Fruit fly (Drosophila melanogaster): ENCODE data around the gene CG2082.

CG2082 gene

DNA sequence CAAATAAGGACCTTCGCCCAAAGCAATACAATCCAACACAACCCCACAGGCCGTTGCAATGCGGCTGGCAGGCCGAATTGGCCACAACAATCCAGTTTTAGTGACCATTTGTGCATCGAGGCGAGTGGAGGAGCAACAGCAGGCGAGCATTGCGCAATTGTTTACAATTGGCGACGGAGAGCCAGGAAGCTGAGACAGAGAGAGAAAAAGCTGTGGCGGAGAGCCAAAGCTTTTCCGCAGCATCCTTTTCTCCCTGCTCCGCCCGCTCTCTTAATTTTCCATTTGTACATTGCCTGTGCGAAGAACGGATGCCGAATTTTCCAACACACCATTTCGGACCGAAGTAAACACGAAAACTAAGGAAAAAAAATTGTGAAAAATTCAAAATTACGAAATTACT is 586 bp upstream of the CG2082 start, which contains the start of gene kat-60L1:
Gene kat-60L1, plus strand, starts transcription at position 301 of the 400 bp plus-strand sequence.
- TF ChIP-seq Myc (optimal IDR thresholded peaks at IDR 0.05) (no peak), h (optimal IDR thresholded peaks at IDR 0.05) (no peak), psq (optimal IDR thresholded peaks at IDR 0.05) (no peak), insv (optimal IDR thresholded peaks at IDR 0.05) (no peak), ttk (optimal IDR thresholded peaks at IDR 0.05) (no peak)

DNA sequence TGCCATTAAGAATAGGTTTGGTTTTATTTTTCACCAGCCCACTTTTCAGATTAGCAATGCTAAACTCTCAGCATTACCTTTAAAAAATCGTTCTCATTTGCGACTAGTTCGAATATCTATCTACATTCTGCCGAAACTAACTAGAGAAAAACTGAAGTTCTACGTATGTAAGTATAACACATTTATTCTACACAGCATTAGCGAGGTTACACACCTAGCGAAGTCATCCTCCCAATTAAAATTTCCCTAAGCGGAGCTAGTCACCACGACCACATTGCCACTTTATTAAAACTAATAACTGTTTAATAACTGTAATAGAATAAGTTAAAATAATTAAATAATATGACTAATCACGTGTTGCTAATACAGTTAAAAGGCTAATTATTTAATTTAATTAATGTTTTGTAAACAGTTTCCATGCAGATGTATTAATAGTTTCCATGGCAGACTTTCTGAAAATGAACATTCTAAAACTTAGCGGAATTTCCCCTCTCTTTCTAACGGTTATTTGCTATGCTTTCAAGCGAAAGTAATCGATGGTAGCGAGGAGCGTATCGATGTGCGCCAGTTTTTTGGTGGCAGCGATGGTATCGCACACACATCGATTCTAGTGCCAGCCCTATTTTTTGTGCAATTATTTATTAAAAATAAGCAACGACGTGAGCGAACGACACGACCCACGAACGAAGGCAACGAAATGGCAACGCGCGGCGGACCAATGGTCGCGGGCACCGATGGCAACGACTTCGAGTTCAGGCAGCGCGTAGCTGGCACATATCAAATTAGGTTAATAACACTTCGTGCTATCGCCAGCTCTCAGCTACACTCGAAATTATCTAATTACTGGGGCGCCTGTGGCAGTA is 1.9 kb downstream of the CG2082 start, which contains the start of gene jagn:
Gene jagn, plus strand, starts transcription at position 585 of the 863 bp plus-strand sequence.
- no peak for TF ChIP-seq psq (optimal IDR thresholded peaks at IDR 0.05)
- TF ChIP-seq Sin3A (optimal IDR thresholded peaks at IDR 0.05), result no peak
- TF ChIP-seq insv (optimal IDR thresholded peaks at IDR 0.05), result no peak
- no peak for TF ChIP-seq h (optimal IDR thresholded peaks at IDR 0.05)
- TF ChIP-seq ttk (optimal IDR thresholded peaks at IDR 0.05), result no peak
- no peak for TF ChIP-seq Myc (optimal IDR thresholded peaks at IDR 0.05)

DNA sequence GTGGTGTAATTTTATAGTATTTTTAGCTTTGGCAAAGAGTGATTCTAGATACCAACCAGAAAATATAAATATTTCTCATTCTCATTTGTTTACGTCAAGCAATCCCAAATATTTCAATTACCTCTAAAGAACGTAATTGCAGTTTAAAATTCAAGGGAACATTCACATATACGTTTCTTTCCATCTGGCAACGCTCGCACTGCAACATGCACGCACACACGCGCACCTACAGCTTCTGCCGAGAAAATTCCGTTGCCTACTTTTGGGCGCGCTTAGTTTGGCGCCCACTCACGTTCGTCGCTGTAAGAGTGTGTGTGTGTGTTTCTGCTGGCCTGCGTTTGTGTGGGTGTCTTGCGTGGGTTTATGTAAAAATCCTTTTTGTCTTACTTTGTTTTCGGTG is 8.4 kb downstream of the CG2082 start:
- no peak for TF ChIP-seq ttk (optimal IDR thresholded peaks at IDR 0.05)
- no peak for TF ChIP-seq Myc (optimal IDR thresholded peaks at IDR 0.05)
- TF ChIP-seq h (optimal IDR thresholded peaks at IDR 0.05), result no peak
- no peak for TF ChIP-seq Sin3A (optimal IDR thresholded peaks at IDR 0.05)
- TF ChIP-seq insv (optimal IDR thresholded peaks at IDR 0.05), result no peak
- no peak for TF ChIP-seq psq (optimal IDR thresholded peaks at IDR 0.05)

DNA sequence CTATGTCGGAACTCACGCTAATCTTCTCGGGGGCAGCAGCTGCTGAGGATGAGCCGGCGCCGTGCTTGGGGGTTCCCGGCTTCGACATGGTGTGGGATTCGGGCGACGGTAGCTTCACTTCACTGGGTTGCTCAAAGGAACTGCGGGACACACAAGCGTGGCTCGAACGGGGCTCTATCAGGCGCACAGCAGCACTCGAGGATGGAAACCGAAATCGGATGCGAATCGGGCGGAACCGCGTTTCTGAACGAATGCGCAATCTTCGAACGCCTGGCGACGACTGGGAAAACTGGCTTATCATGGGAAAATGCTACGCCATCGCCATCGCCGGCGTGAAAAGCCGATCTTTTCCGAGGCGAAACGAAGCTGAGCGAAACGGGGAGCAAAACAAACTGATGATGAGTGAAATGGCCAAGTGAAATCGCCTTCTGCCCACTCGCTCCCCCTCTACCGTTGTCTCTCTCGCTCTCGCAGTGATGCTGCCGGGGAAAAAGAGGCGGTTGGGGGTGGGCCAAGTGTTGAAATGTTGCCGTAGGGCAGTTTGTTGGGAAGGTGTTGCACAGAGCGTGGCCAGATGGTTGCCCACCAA is 9.2 kb downstream of the CG2082 start:
- TF ChIP-seq psq (optimal IDR thresholded peaks at IDR 0.05) (no peak), h (optimal IDR thresholded peaks at IDR 0.05) (no peak), ttk (optimal IDR thresholded peaks at IDR 0.05) (no peak), Myc (optimal IDR thresholded peaks at IDR 0.05) (no peak), Sin3A (optimal IDR thresholded peaks at IDR 0.05) (no peak), insv (optimal IDR thresholded peaks at IDR 0.05) (no peak)

DNA sequence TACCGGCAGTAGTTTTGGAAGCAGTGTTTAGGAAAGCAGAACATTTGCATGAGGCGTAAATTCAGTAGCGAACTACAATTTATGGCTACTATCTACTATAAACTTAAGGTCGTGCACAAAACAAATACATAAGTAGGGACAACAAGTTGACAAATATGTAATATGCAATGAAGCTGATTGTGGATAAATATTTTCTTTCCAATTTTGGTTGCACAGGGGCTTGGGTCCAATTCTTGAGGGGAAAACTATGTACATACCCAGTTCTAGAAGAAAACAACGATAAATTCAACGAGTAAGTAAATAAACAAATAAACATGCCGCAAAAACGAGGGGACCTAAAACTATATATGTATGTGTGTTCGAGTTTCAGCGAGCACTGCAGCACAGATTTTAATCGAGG is 19.9 kb downstream of the CG2082 start:
- TF ChIP-seq insv (optimal IDR thresholded peaks at IDR 0.05) (no peak), ttk (optimal IDR thresholded peaks at IDR 0.05) (no peak)

DNA sequence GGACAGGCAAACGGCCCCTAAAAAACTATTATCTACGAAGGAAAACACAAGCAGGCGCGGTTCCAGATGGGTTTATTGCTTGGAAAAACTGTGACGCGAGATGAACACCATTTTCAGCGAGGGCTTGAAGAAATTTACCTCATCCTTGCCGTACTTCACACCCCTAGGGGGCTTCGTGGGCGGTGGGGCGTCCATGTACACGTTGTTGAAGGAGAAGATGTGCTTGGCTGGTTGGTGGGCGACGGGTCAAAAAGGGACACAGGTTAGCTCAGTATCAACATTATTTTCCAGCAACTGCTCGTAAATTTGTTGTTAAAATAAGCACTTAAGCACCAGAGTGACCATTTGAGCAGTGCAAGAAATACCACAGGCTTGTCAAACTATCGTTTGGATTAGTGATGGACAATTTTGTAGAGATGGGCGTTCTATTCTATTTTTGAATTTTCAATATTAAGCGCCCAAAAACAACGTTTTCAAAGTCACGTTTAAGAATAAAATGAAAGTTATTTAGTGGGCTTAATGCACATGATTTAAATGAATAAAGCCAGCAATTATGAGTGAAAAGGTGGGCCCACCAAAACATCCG is 22.2 kb downstream of the CG2082 start, which contains the start of gene Sec8:
Gene Sec8, minus strand, starts transcription at position 374 of the 586 bp plus-strand sequence.
- no peak for TF ChIP-seq Sin3A (optimal IDR thresholded peaks at IDR 0.05)
- no peak for TF ChIP-seq ttk (optimal IDR thresholded peaks at IDR 0.05)
- no peak for TF ChIP-seq insv (optimal IDR thresholded peaks at IDR 0.05)
- no peak for TF ChIP-seq h (optimal IDR thresholded peaks at IDR 0.05)
- TF ChIP-seq psq (optimal IDR thresholded peaks at IDR 0.05), result no peak
- TF ChIP-seq Myc (optimal IDR thresholded peaks at IDR 0.05), result no peak

DNA sequence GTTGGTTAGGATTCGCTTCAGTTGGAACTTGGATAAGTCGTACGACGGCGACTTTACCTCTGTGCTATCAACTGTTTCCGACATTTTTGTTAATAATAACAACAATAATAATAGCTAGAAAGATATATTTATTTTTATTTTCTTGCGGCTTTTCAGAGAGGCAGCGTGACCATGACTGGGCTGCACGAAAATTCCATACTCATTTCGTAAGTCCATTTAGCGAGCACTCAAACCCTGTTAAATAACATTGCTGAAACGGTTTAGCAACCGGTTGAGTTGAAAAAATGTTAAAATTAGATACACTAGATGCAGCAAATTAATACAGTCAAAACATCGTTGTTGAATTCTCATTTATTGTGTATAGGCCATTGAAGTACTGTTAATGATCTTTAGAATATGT is 26.3 kb downstream of the CG2082 start, which contains the start of gene Dcps:
Gene Dcps, minus strand, starts transcription at position 181 of the 400 bp plus-strand sequence.
- no peak for TF ChIP-seq psq (optimal IDR thresholded peaks at IDR 0.05)
- TF ChIP-seq ttk (optimal IDR thresholded peaks at IDR 0.05), result no peak
- TF ChIP-seq Myc (optimal IDR thresholded peaks at IDR 0.05), result no peak
- TF ChIP-seq h (optimal IDR thresholded peaks at IDR 0.05), result no peak
- TF ChIP-seq insv (optimal IDR thresholded peaks at IDR 0.05), result no peak
- TF ChIP-seq Sin3A (optimal IDR thresholded peaks at IDR 0.05), result no peak

DNA sequence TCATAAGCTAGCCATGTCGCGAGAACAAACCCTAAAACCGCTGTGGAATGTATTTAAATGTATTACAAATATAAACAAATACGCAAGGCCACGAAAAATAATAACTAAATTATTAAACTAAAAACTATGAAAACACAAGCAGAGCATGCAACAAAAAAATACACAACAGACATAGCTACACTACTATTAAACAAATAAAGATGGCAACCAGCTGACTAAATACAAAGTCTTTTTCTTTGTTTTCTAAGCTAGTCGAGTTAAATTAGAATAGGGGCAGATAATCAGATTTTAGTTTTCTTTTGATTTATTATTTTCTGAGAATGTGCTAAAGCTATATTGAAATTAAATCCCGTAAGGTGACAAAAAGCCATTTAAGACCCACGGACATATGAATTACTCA is 34.2 kb downstream of the CG2082 start:
- no peak for TF ChIP-seq h (optimal IDR thresholded peaks at IDR 0.05)
- TF ChIP-seq Sin3A (optimal IDR thresholded peaks at IDR 0.05), result no peak
- no peak for TF ChIP-seq psq (optimal IDR thresholded peaks at IDR 0.05)
- no peak for TF ChIP-seq insv (optimal IDR thresholded peaks at IDR 0.05)
- no peak for TF ChIP-seq Myc (optimal IDR thresholded peaks at IDR 0.05)
- TF ChIP-seq ttk (optimal IDR thresholded peaks at IDR 0.05), result no peak

DNA sequence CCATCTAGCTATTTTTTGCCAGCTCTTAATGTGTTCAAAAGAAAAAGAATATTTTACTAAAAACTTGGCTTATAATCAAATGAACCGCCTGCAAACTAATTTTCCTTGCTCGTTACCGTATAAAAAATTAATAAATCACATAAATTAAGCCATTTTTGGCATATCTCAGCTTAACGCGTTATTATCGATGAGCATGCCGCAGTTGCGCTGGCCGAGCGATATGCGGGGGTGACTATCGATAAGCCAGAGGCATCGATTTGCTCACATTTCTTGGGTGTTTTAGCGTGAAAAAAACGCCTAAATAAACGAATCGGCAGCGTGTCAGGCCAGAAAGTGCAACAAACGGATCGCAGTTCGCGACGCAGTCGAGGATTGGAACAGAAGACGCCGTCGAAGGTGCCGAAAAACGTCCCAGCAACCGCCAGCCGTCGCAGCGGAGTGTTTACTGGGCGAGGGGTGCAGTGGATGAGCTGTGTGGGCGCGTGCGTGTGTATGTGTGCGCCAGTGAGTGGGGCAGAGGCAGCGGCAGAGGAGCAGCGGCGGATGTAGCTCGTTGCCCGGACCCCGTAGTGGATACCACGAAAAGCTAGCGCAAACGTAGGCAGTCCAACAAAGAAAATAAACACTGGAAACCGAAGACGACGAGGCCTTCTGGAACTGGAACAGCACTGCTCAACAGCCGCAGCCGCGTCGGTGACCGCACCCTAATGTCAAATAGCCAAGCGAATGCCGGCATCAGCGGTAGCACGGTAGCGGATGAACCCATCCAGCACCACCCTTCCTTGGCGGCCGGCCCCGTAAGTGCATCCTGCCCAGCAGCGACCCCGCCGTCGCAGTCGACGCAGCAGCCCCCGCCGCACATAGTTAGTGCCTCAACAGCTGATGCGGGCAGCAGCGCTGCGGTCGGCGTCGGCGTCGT is 38.3 kb downstream of the CG2082 start, which contains the start of the genes Sym and Madm:
Gene Sym, minus strand, starts transcription at position 199 of the 919 bp plus-strand sequence.
Gene Madm, plus strand, starts transcription at position 233 of the 919 bp plus-strand sequence.
- TF ChIP-seq h (optimal IDR thresholded peaks at IDR 0.05) (no peak), psq (optimal IDR thresholded peaks at IDR 0.05) (no peak), Myc (optimal IDR thresholded peaks at IDR 0.05) (no peak), insv (optimal IDR thresholded peaks at IDR 0.05) (no peak), Sin3A (optimal IDR thresholded peaks at IDR 0.05) (no peak), ttk (optimal IDR thresholded peaks at IDR 0.05) (no peak)

DNA sequence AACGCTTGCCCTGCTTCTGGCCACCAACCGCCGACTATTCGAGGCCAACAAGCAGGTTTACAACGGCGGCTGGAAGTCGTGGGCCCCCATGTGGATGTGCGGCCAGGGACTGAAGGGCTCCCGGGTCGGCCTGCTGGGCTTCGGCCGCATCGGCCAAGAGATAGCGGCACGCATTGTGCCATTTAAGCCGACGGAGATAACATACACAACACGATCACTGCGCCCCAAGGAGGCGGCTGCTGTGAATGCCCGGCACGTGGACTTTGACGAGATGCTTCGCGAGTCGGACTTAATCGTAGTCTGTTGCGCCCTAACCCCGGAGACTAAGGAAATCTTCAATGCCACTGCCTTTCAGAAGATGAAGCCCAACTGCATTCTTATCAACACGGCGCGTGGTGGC is 43.6 kb downstream of the CG2082 start:
- TF ChIP-seq h (optimal IDR thresholded peaks at IDR 0.05), result no peak
- no peak for TF ChIP-seq Sin3A (optimal IDR thresholded peaks at IDR 0.05)
- TF ChIP-seq Myc (optimal IDR thresholded peaks at IDR 0.05), result no peak
- no peak for TF ChIP-seq ttk (optimal IDR thresholded peaks at IDR 0.05)

DNA sequence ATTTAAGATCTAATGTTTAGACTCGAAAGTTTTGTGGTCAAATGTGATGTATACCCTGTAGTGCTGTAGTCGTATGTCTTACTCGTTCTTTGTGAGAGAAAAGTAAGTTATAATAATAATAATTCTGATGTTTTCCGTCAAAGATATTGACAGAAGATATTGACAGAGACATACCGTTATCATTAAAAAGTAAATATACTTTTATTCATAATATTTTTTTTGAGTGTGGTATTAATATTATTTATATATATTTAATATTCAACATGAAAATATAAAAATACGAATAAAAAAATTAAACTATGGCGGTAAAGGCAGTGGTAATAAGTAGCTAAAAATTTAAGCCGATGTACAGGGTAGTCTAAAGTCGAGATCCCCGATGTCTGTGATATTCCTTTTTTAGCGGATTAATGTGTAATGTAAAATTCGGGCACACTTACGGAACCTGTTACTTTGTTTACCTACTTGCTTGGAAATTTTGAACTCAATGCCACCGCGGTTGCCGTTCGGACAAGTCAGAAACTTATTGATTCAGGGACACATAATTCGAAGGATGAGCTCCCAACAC is 44.5 kb downstream of the CG2082 start, which contains the start of the genes CG2100 and CG1236:
Gene CG2100, minus strand, starts transcription at position 51 of the 565 bp plus-strand sequence.
Gene CG1236, plus strand, starts transcription at position 444 of the 565 bp plus-strand sequence.
- TF ChIP-seq ttk (optimal IDR thresholded peaks at IDR 0.05), result no peak
- TF ChIP-seq insv (optimal IDR thresholded peaks at IDR 0.05), result no peak
- TF ChIP-seq h (optimal IDR thresholded peaks at IDR 0.05), result no peak
- TF ChIP-seq Sin3A (optimal IDR thresholded peaks at IDR 0.05), result no peak
- no peak for TF ChIP-seq psq (optimal IDR thresholded peaks at IDR 0.05)
- no peak for TF ChIP-seq Myc (optimal IDR thresholded peaks at IDR 0.05)

Measured in Kc167 (cell line).